Fruit fly (Drosophila melanogaster) whole organism, adult: ENCODE measurements around the gene CG1416.

Source experiments
- CG14711 ChIP-seq: fragments of 200-800 bp; sonication (Bioruptor generic); optimal IDR thresholded peaks from 2 replicates; lab custom pipeline; 2018; ENCODE audit warnings: missing biosample characterization, mild to moderate bottlenecking, missing genetic modification characterization, moderate library complexity
- CG1620 ChIP-seq: fragments of 200-800 bp; sonication (Bioruptor generic); optimal IDR thresholded peaks from 2 replicates; lab custom pipeline; 2016; ENCODE audit warnings: missing biosample characterization, missing genetic modification characterization
- CG5204 ChIP-seq: fragments of 200-800 bp; sonication (Bioruptor generic); optimal IDR thresholded peaks from 2 replicates; lab custom pipeline; 2016; ENCODE audit warnings: missing biosample characterization, missing genetic modification characterization
- CG7101 ChIP-seq: fragments of 200-800 bp; sonication (Bioruptor generic); optimal IDR thresholded peaks from 2 replicates; lab custom pipeline; 2018; ENCODE audit warnings: missing biosample characterization, mild to moderate bottlenecking, missing genetic modification characterization, moderate library complexity
- Crg-1 ChIP-seq: fragments of 200-800 bp; sonication (Bioruptor generic); optimal IDR thresholded peaks from 2 replicates; lab custom pipeline; 2016; ENCODE audit warnings: missing biosample characterization, missing genetic modification characterization
- Hr96 ChIP-seq: fragments of 200-800 bp; sonication (Bioruptor generic); optimal IDR thresholded peaks from 2 replicates; lab custom pipeline; 2016; ENCODE audit warnings: missing biosample characterization, missing genetic modification characterization
- bab1 ChIP-seq: fragments of 200-800 bp; sonication (Bioruptor generic); optimal IDR thresholded peaks from 3 replicates; lab custom pipeline; 2019; ENCODE audit warnings: missing biosample characterization, mild to moderate bottlenecking, missing genetic modification characterization, moderate library complexity
- ovo ChIP-seq: fragments of 200-800 bp; sonication (Bioruptor generic); optimal IDR thresholded peaks from 2 replicates; lab custom pipeline; 2016; ENCODE audit warnings: missing biosample characterization, missing genetic modification characterization
- pad ChIP-seq: fragments of 200-800 bp; sonication (Bioruptor generic); optimal IDR thresholded peaks from 3 replicates; lab custom pipeline; 2017; ENCODE audit warnings: missing biosample characterization, missing genetic modification characterization, mild to moderate bottlenecking, moderate library complexity, missing genetic modification reagents
- toe ChIP-seq: fragments of 200-800 bp; sonication (Bioruptor generic); optimal IDR thresholded peaks from 2 replicates; lab custom pipeline; 2016; ENCODE audit warnings: missing biosample characterization, missing genetic modification characterization

- TF ChIP-seq pad (no peak), Crg-1 (GFP tag; lab: Kevin White, UChicago) (no peak), bab1 (GFP tag; lab: Kevin White, UChicago) (no peak), ovo (no peak), CG7101 (tag; lab: Kevin White, UChicago) (no peak), CG14711 (tag; lab: Kevin White, UChicago) (no peak), CG5204 (no peak), Hr96 (GFP tag; lab: Kevin White, UChicago) (no peak), toe (GFP tag; lab: Kevin White, UChicago) (no peak), CG1620 (no peak)
Measured at dm6 chr2L:21758067-21758398, 223 bp downstream of the CG1416 start.
